In the genomic region with DNA sequence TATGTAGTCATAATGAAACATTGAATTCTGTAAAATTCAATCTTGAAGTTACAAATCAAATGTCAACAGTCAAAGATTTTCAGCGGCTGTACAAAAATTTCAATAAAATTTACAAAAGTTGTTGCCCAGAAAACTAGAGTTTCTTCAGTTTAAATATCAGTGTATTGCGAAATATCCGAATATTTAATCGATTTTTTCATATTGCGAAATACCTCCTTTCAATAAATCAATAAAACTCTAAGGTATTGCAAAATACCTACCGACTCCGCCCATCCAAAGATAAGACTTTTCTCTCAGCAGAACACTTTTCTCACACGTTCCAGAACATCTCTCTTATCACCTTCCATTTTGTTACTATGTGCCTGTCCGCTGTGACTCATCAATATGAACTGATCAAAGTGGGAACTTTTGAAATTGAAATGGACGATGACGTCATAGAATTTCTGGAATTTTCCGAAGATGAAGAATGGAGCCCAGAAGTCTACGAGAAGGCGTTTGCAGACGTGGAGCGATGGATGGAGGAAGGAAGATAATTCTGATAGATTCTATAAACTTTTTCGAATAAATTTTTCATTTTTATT, we compare ENCODE assay signal across 1 worm cellular context.
TF ChIP-seq lines count a peak whose summit lies in the region.

No protein-coding gene starts in this region.

TF ChIP-seq in whole organism, L1 larva, 84 proteins besides CTCF, POLR2A, EP300 and RAD21 (continued from another document):
- TF ChIP-seq nhr-77 (tag; optimal IDR thresholded peaks at IDR 0.05; lab: Kevin White, UChicago): no peak
- TF ChIP-seq lin-15B (tag; optimal IDR thresholded peaks at IDR 0.05; lab: Kevin White, UChicago): no peak
- no peak for TF ChIP-seq C04F5.9 (tag; optimal IDR thresholded peaks at IDR 0.05; lab: Kevin White, UChicago)
- no peak for TF ChIP-seq ztf-4 (tag; optimal IDR thresholded peaks at IDR 0.05; lab: Kevin White, UChicago)
- TF ChIP-seq mep-1 (tag; optimal IDR thresholded peaks at IDR 0.05; lab: Kevin White, UChicago): no peak
- TF ChIP-seq tlp-1 (tag; optimal IDR thresholded peaks at IDR 0.05; lab: Kevin White, UChicago): no peak
- TF ChIP-seq rnt-1 (tag; optimal IDR thresholded peaks at IDR 0.05; lab: Kevin White, UChicago): no peak
- TF ChIP-seq fkh-8 (tag; optimal IDR thresholded peaks at IDR 0.05; lab: Kevin White, UChicago): no peak
